Worm (Caenorhabditis elegans) whole organism, mixed stage, embryonic: ENCODE data around the gene nlp-32.

ENCODE experiments used
- M03D4.4 ChIP-seq: sonication (generic microtip); optimal IDR thresholded peaks from 2 replicates; lab custom pipeline; 2017; ENCODE audit warnings: mild to moderate bottlenecking, missing genetic modification characterization, missing compliant biosample characterization
- bed-3 ChIP-seq: fragments of 200-800 bp; sonication (Bioruptor generic); optimal IDR thresholded peaks from 3 replicates; lab custom pipeline; 2018; ENCODE audit warnings: mild to moderate bottlenecking, missing genetic modification characterization, moderate library complexity, missing compliant biosample characterization
- blmp-1 ChIP-seq: fragments of 150-350 bp; optimal IDR thresholded peaks from 2 replicates; lab custom pipeline; 2014; ENCODE audit warnings: missing biosample characterization, missing genetic modification characterization
- ceh-39 ChIP-seq: fragments of 150-350 bp; optimal IDR thresholded peaks from 2 replicates; lab custom pipeline; 2014; ENCODE audit warnings: missing biosample characterization, missing genetic modification characterization
- ceh-43 ChIP-seq: fragments of 200-800 bp; sonication (Bioruptor generic); optimal IDR thresholded peaks from 2 replicates; lab custom pipeline; 2018; ENCODE audit warnings: mild to moderate bottlenecking, missing genetic modification characterization, moderate library complexity, missing compliant biosample characterization
- ceh-83 ChIP-seq: fragments of 200-800 bp; sonication (Bioruptor generic); optimal IDR thresholded peaks from 2 replicates; lab custom pipeline; 2018; ENCODE audit warnings: mild to moderate bottlenecking, missing genetic modification characterization, missing compliant biosample characterization
- ces-1 ChIP-seq: fragments of 150-350 bp; optimal IDR thresholded peaks from 2 replicates; lab custom pipeline; 2014; ENCODE audit warnings: missing biosample characterization, missing genetic modification reagents, missing genetic modification characterization
- cnd-1 ChIP-seq: fragments of 200-800 bp; sonication (Bioruptor generic); optimal IDR thresholded peaks from 2 replicates; lab custom pipeline; 2018; ENCODE audit warnings: mild to moderate bottlenecking, missing genetic modification characterization, missing compliant biosample characterization
- drap-1 ChIP-seq: fragments of 200-800 bp; sonication (Bioruptor generic); optimal IDR thresholded peaks from 3 replicates; lab custom pipeline; 2018; ENCODE audit warnings: mild to moderate bottlenecking, missing genetic modification characterization, missing compliant biosample characterization
- elt-1 ChIP-seq: sonication (generic microtip); optimal IDR thresholded peaks from 2 replicates; lab custom pipeline; 2017; ENCODE audit warnings: missing genetic modification characterization, mild to moderate bottlenecking, missing compliant biosample characterization, antibody characterized with exemption, moderate library complexity, borderline replicate concordance; ENCODE audit not compliant: insufficient read depth
- elt-3 ChIP-seq: fragments of 150-350 bp; optimal IDR thresholded peaks from 2 replicates; lab custom pipeline; 2014; ENCODE audit warnings: missing biosample characterization, missing genetic modification characterization
- ham-2 ChIP-seq: fragments of 200-800 bp; sonication (Bioruptor generic); optimal IDR thresholded peaks from 2 replicates; lab custom pipeline; 2018; ENCODE audit warnings: mild to moderate bottlenecking, missing genetic modification characterization, missing compliant biosample characterization
- hlh-1 ChIP-seq: fragments of 150-350 bp; optimal IDR thresholded peaks from 2 replicates; lab custom pipeline; 2014; ENCODE audit warnings: missing biosample characterization, missing genetic modification reagents, missing genetic modification characterization
- lsy-2 ChIP-seq: fragments of 150-350 bp; optimal IDR thresholded peaks from 2 replicates; lab custom pipeline; 2014; ENCODE audit warnings: missing biosample characterization, missing genetic modification characterization
- mab-5 ChIP-seq: fragments of 150-350 bp; optimal IDR thresholded peaks from 2 replicates; lab custom pipeline; 2014; ENCODE audit warnings: missing biosample characterization, missing genetic modification characterization
- mls-2 ChIP-seq: sonication (generic microtip); optimal IDR thresholded peaks from 2 replicates; lab custom pipeline; 2016; ENCODE audit warnings: mild to moderate bottlenecking, missing genetic modification characterization, moderate library complexity, missing compliant biosample characterization
- nhr-12 ChIP-seq: fragments of 150-350 bp; optimal IDR thresholded peaks from 2 replicates; lab custom pipeline; 2014; ENCODE audit warnings: missing biosample characterization, missing genetic modification characterization
- nhr-2 ChIP-seq: fragments of 150-350 bp; optimal IDR thresholded peaks from 2 replicates; lab custom pipeline; 2014; ENCODE audit warnings: missing biosample characterization, missing genetic modification characterization
- nhr-237 ChIP-seq: fragments of 150-350 bp; optimal IDR thresholded peaks from 2 replicates; lab custom pipeline; 2014; ENCODE audit warnings: missing biosample characterization, missing genetic modification characterization
- nhr-28 ChIP-seq: fragments of 150-350 bp; optimal IDR thresholded peaks from 2 replicates; lab custom pipeline; 2014; ENCODE audit warnings: missing biosample characterization, missing genetic modification characterization
- nhr-76 ChIP-seq: sonication (generic microtip); optimal IDR thresholded peaks from 2 replicates; lab custom pipeline; 2017; ENCODE audit warnings: missing biosample characterization, missing genetic modification characterization
- pha-4 ChIP-seq: fragments of 150-350 bp; optimal IDR thresholded peaks from 2 replicates; lab custom pipeline; 2018; ENCODE audit warnings: missing biosample characterization, missing genetic modification reagents, missing genetic modification characterization
- sem-2 ChIP-seq: fragments of 200-800 bp; sonication (Bioruptor generic); optimal IDR thresholded peaks from 2 replicates; lab custom pipeline; 2018; ENCODE audit warnings: mild to moderate bottlenecking, missing genetic modification characterization, missing compliant biosample characterization
- sptf-1 ChIP-seq: sonication (generic microtip); optimal IDR thresholded peaks from 2 replicates; lab custom pipeline; 2017; ENCODE audit warnings: mild to moderate bottlenecking, missing genetic modification characterization, moderate library complexity, missing compliant biosample characterization
- unc-120 ChIP-seq: sonication (generic microtip); optimal IDR thresholded peaks from 2 replicates; lab custom pipeline; 2017; ENCODE audit warnings: missing genetic modification characterization, missing compliant biosample characterization; ENCODE audit not compliant: poor library complexity, severe bottlenecking
- unc-62 ChIP-seq: fragments of 150-350 bp; optimal IDR thresholded peaks from 2 replicates; lab custom pipeline; 2014; ENCODE audit warnings: missing biosample characterization, missing genetic modification reagents, missing genetic modification characterization
- zip-8 ChIP-seq: fragments of 150-350 bp; optimal IDR thresholded peaks from 2 replicates; lab custom pipeline; 2014; ENCODE audit warnings: missing biosample characterization, missing genetic modification characterization
- ztf-11 ChIP-seq: fragments of 150-350 bp; optimal IDR thresholded peaks from 2 replicates; lab custom pipeline; 2014; ENCODE audit warnings: missing biosample characterization, missing genetic modification characterization

nlp-32 gene

DNA sequence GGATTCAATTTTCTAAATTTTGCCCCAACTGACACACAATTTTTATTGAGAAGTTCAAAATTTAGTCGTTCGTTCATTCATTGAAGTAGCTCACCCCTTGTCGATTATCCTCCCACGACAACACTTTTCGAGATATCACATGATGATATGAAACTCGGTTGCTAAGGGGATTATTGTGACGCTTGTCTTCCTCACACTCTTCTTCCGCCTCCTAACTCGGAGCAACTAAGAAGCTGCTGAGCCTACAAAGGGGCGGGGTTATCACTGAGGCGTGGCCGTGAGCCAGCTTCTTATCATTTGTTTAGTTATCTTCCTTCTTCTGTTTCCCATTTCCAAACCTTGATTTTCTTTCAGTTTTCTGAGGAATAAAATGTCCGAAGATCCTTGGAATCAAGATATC, 2.8 kb downstream of the nlp-32 start, which contains the start of gene F10C5.3:
Gene F10C5.3 (plus strand): TSS at position 313 of the 400 bp plus-strand sequence.
- TF ChIP-seq drap-1 (GFP tag; lab: Kevin White, UChicago) (no peak), ceh-39 (tag; lab: Kevin White, UChicago) (no peak), mab-5 (no peak), mls-2 (tag; lab: Kevin White, UChicago) (no peak), nhr-76 (tag; lab: Kevin White, UChicago) (no peak)

DNA sequence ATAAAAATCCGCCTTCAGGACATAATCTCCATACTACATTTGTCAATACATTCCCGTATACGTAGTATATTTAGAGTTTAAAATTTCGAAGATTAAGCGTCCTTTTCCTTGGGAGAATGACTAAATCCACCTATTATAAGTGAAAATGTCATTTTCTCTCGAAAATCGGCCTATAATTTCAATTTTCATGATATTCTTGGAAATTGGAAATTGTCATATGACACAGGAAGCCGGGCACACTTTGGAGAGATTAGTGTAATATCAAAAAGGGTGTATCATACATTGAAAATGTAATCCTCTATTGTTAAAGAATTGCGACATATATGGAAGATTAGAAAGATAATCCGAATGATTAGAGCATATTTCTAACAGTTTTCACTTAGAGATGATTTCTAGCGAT, 3.6 kb downstream of the nlp-32 start:
- TF ChIP-seq unc-62 (GFP tag; lab: Kevin White, UChicago) (no peak), nhr-237 (tag; lab: Kevin White, UChicago) (no peak), mab-5 (no peak), ceh-43 (GFP tag; lab: Kevin White, UChicago) (no peak), unc-120 (tag; lab: Kevin White, UChicago) (no peak), nhr-28 (tag; lab: Kevin White, UChicago) (no peak), lsy-2 (tag; lab: Kevin White, UChicago) (no peak), nhr-76 (tag; lab: Kevin White, UChicago) (no peak), ceh-83 (no peak), bed-3 (GFP tag; lab: Kevin White, UChicago) (no peak), hlh-1 (tag; lab: Kevin White, UChicago) (no peak), sem-2 (GFP tag; lab: Kevin White, UChicago) (no peak), elt-3 (tag; lab: Kevin White, UChicago) (no peak), blmp-1 (tag; lab: Kevin White, UChicago) (no peak), ztf-11 (no peak), cnd-1 (tag; lab: Kevin White, UChicago) (no peak), mls-2 (tag; lab: Kevin White, UChicago) (no peak), ces-1 (GFP tag; lab: Kevin White, UChicago) (no peak)
- TF ChIP-seq, all 35 proteins: peak for 0

DNA sequence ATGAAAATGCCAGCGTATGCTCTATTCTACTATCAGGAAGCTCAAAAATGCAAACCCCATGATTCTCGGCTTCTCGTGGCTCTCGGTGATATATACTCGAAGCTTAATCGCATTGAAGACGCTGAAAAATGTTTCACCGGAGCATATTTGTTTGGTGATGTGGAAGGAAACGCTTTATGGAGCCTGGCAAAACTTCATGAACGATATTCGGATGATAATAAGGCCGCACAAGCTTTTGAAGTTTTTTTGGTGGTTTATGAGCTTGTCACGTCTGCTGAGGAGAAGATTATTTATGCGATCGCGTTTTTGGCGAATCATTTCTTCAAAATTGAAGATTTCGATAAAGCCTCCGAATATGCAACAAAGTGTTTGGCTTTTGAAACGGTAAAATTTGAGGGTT, 5.1 kb downstream of the nlp-32 start:
- TF ChIP-seq lsy-2 (tag; lab: Kevin White, UChicago) (no peak), nhr-2 (tag; lab: Kevin White, UChicago) (no peak), ceh-43 (GFP tag; lab: Kevin White, UChicago) (no peak), ham-2 (GFP tag; lab: Kevin White, UChicago) (no peak), nhr-76 (tag; lab: Kevin White, UChicago) (no peak), elt-3 (tag; lab: Kevin White, UChicago) (no peak), mab-5 (no peak), unc-120 (tag; lab: Kevin White, UChicago) (no peak), pha-4 (tag; lab: Kevin White, UChicago) (no peak), elt-1 (tag; lab: Kevin White, UChicago) (no peak), sptf-1 (tag; lab: Kevin White, UChicago) (no peak), unc-62 (GFP tag; lab: Kevin White, UChicago) (no peak)

DNA sequence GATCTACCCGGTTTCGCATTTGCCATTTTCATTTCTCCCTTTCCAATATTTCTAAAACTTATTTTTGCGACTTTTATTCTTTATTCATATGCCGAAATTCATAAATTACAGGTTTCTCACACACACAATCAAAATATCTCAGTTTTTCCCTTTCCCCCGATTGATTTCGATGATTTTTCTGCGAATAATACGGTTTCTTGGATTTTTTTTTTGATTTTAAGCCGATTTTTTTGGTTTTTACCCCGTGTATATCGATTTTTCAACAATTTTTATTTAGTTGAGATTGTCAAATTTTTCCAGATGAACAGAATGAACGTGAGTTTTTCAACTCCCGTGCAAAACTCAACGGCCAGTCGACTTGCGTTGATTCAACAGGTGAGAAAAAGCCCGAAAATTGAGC, 11.2 kb downstream of the nlp-32 start, which contains the start of gene mat-3:
Gene mat-3 (plus strand): TSS at position 301 of the 400 bp plus-strand sequence.
- no peak for TF ChIP-seq M03D4.4 (tag; lab: Kevin White, UChicago)
- no peak for TF ChIP-seq mab-5
- TF ChIP-seq cnd-1 (tag; lab: Kevin White, UChicago) = no peak
- no peak for TF ChIP-seq unc-62 (GFP tag; lab: Kevin White, UChicago)
- TF ChIP-seq sptf-1 (tag; lab: Kevin White, UChicago) = no peak
- TF ChIP-seq ces-1 (GFP tag; lab: Kevin White, UChicago) = no peak
- TF ChIP-seq drap-1 (GFP tag; lab: Kevin White, UChicago) = no peak
- TF ChIP-seq ham-2 (GFP tag; lab: Kevin White, UChicago) = no peak
- TF ChIP-seq nhr-12 (tag; lab: Kevin White, UChicago) = no peak
- no peak for TF ChIP-seq zip-8 (tag; lab: Kevin White, UChicago)

DNA sequence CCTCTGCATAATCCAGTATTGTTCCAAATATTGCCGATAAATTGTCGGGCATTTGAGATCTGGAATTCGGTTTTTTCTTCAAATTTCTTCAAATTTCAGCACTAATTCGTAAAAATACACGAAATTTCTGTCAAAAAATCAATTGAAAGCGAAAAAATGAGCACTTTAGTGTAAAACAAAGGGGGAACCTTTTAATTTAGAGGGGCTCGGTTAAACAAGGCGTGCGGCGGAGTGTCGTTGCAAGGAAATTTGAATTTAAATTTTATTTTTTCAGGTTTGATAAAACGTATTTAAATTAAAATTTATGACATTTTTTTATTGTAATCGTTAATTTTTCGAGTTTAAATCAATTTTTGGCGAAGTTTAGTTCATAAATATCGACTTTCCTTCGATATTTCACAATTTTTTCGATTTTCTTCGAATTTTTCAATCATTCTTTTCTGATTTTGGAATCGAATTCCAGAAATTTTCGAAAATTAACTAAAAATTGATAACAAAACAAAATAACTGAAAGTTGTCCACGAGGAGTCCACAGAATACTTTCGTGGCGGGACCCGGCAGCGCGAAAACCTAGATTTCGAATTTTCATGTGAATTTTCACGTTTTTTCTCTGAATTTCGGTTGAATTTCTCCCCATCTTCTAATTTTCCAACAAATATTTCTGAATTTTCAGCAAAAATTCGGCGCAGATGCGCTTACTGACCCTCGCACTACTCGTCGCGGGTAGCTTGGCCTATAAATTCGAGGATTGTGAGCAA, 14.5 kb downstream of the nlp-32 start, which contains the start of the genes magu-1 and nemp-1:
Gene magu-1 (minus strand): TSS at position 59 of the 758 bp plus-strand sequence.
Gene nemp-1 (plus strand): TSS at position 674 of the 758 bp plus-strand sequence.
- TF ChIP-seq ces-1 (GFP tag; lab: Kevin White, UChicago) = peak; percentile 25
- TF ChIP-seq pha-4 (tag; lab: Kevin White, UChicago) = no peak
- TF ChIP-seq cnd-1 (tag; lab: Kevin White, UChicago) = no peak
- TF ChIP-seq lsy-2 (tag; lab: Kevin White, UChicago) = no peak
- no peak for TF ChIP-seq ceh-43 (GFP tag; lab: Kevin White, UChicago)
